Worm (Caenorhabditis elegans): Measurements from ENCODE around the gene H39E23.2.

Gene H39E23.2

DNA sequence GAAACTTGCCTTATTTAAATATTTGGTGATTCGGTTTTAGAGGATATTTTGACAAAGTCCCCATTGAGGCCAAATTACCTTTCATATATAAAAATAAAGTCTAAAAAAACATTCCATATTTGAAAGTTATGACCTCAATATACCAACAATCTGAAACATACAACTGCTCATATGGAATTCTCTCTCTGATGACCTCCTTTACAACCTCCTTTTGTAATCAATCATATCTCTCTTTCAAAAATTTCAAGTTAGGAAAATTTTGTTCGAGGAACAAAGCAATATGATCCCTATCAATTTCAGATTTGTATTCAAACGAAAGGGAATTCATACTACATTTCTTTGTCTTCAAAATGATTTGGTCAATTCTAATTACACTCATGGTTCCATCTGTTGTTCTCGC, 30.6 kb upstream of the H39E23.2 start, which contains the start of gene D1086.6:
Gene D1086.6 (plus strand): TSS at position 301 of the 400 bp plus-strand sequence.
- TF ChIP-seq vab-7 (GFP tag; IDR thresholded peaks at IDR 0.05) (no peak), Y48G9A.11 (GFP tag; IDR thresholded peaks at IDR 0.05) (no peak), F49E8.2 (tag; optimal IDR thresholded peaks at IDR 0.05; ENCODE audit: borderline replicate concordance) (no peak), fkh-10 (GFP tag; optimal IDR thresholded peaks at IDR 0.05) (no peak), ztf-7 (tag; optimal IDR thresholded peaks at IDR 0.05) (no peak)

DNA sequence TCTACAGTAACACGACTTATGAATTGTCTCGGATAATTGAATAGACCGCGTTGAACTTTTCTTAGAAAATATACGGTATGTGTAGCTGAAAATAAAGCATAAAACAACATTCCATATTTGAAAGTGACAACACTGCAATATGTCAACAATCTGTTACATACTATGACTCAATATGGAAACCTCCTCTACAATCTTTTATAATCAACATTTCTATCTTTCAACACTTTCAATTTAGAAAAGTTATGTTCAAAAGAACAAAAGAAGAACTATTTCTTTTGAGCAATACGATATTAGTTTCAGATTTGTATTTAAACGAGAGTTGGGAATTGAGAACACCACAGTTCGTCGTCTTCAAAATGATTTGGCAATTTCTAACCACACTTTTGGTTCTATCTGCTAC, 27.7 kb upstream of the H39E23.2 start, which contains the start of gene D1086.10:
Gene D1086.10 (plus strand): TSS at position 301 of the 400 bp plus-strand sequence.
- TF ChIP-seq pha-4 (GFP tag; IDR thresholded peaks at IDR 0.05) (no peak), pha-4 (tag; optimal IDR thresholded peaks at IDR 0.05) (no peak), dve-1 (tag; optimal IDR thresholded peaks at IDR 0.05; ENCODE audit: insufficient read depth) (peak; percentile 38), daf-16 (GFP tag; optimal IDR thresholded peaks at IDR 0.05) (no peak), daf-16 (tag; optimal IDR thresholded peaks at IDR 0.05) (no peak), egl-27 (tag; optimal IDR thresholded peaks at IDR 0.05) (no peak)

DNA sequence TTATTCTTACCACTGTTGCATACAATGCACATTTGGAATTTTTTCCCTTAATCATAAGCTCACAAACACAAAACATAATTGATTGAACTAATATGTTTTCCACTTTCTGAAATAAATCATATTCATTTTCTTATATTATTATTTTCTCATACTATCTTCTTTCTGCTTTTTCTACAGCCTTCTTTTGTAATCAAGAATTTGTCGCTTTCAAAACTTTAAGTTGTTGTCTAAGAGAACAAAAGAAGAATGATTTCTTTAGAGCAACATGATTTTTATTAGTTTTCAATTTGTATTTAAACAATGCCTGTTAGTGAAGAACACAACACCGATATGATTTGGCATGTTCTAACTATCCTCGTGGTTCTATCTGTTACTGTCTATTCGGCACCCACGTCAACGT, 26.2 kb upstream of the H39E23.2 start, which contains the start of gene D1086.7:
Gene D1086.7 (plus strand): TSS at position 301 of the 400 bp plus-strand sequence.
- no peak for TF ChIP-seq ceh-44 (GFP tag; IDR thresholded peaks at IDR 0.05)
- no peak for TF ChIP-seq egl-27 (tag; optimal IDR thresholded peaks at IDR 0.05)
- TF ChIP-seq unc-62 (GFP tag; optimal IDR thresholded peaks at IDR 0.05 in 1 of 2) = peak in 1 of 2 experiments; percentile 49
- TF ChIP-seq unc-62 (tag; optimal IDR thresholded peaks at IDR 0.05) = no peak

DNA sequence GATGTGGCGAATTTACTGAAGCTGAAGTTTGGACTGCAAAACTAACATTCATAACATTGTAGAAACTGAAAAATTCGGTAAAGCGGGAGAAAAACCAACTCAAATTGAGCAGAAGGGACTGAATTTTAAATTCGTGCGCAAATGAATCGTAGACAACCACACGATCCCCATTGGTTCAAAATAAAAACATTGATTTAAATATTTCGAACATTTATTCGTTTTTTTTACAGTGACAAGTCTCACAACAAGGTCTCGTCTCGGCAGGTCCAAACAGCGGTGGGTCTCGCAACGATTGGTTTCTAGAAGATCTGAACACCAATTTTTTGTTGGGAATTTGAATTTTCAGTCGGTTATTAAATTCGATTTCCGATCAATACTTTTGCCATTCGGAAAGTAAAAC, 24.6 kb upstream of the H39E23.2 start, which contains the start of gene D1086.18:
Gene D1086.18 (plus strand): TSS at position 301 of the 400 bp plus-strand sequence.
- TF ChIP-seq mxl-3 (GFP tag; optimal IDR thresholded peaks at IDR 0.05) (no peak), Y48G9A.11 (GFP tag; IDR thresholded peaks at IDR 0.05) (no peak), F49E8.2 (tag; optimal IDR thresholded peaks at IDR 0.05; ENCODE audit: borderline replicate concordance) (no peak), ztf-11 (tag; optimal IDR thresholded peaks at IDR 0.05) (no peak), mxl-2 (GFP tag; conservative IDR thresholded peaks at IDR 0.05) (no peak)

DNA sequence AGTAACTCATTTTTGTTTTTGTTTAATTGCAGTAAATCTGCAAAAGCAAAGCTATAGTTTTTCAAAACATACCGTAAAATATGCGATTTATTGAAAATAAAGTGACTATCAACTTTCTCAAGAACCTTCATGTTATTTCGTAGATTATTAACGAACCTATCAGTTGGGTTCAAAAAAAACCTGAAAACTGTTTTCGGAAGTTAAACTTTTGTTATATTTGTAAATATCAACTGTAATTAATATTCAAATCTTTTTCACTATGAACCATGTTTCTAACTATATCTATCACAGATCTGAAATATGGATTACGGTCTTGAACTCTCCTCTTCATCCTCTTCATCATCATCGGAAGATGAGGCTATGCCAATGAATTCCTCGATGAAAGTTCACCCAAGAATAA, 22.1 kb upstream of the H39E23.2 start, which contains the start of gene D1086.19:
Gene D1086.19 (plus strand): TSS at position 301 of the 400 bp plus-strand sequence.
- TF ChIP-seq nhr-77 (tag; optimal IDR thresholded peaks at IDR 0.05) (no peak), dmd-8 (GFP tag; IDR thresholded peaks at IDR 0.05) (no peak), attf-4 (tag; optimal IDR thresholded peaks at IDR 0.05) (no peak), spr-1 (tag; optimal IDR thresholded peaks at IDR 0.05) (no peak), ceh-62 (tag; optimal IDR thresholded peaks at IDR 0.05) (no peak), F37D6.2 (tag; optimal IDR thresholded peaks at IDR 0.05) (no peak), hmg-1.1 (GFP tag; IDR thresholded peaks at IDR 0.05) (no peak), dve-1 (tag; optimal IDR thresholded peaks at IDR 0.05; ENCODE audit: insufficient read depth) (no peak), dpl-1 (GFP tag; optimal IDR thresholded peaks at IDR 0.05) (no peak), ztf-11 (tag; optimal IDR thresholded peaks at IDR 0.05) (no peak), ctbp-1 (GFP tag; IDR thresholded peaks at IDR 0.05) (no peak), unc-39 (tag; optimal IDR thresholded peaks at IDR 0.05) (no peak), spr-3 (GFP tag; optimal IDR thresholded peaks at IDR 0.05) (no peak), arid-1 (GFP tag; conservative IDR thresholded peaks at IDR 0.05) (no peak), madf-5 (GFP tag; IDR thresholded peaks at IDR 0.05) (no peak), nhr-42 (GFP tag; IDR thresholded peaks at IDR 0.05) (no peak), D1046.2 (GFP tag; IDR thresholded peaks at IDR 0.05) (no peak), lim-7 (GFP tag; IDR thresholded peaks at IDR 0.05) (no peak), T26A8.4 (GFP tag; IDR thresholded peaks at IDR 0.05) (no peak)

Measured in whole organism, L4 larva.